Fruit fly (Drosophila melanogaster): ENCODE results near the gene CG17196.

DNA sequence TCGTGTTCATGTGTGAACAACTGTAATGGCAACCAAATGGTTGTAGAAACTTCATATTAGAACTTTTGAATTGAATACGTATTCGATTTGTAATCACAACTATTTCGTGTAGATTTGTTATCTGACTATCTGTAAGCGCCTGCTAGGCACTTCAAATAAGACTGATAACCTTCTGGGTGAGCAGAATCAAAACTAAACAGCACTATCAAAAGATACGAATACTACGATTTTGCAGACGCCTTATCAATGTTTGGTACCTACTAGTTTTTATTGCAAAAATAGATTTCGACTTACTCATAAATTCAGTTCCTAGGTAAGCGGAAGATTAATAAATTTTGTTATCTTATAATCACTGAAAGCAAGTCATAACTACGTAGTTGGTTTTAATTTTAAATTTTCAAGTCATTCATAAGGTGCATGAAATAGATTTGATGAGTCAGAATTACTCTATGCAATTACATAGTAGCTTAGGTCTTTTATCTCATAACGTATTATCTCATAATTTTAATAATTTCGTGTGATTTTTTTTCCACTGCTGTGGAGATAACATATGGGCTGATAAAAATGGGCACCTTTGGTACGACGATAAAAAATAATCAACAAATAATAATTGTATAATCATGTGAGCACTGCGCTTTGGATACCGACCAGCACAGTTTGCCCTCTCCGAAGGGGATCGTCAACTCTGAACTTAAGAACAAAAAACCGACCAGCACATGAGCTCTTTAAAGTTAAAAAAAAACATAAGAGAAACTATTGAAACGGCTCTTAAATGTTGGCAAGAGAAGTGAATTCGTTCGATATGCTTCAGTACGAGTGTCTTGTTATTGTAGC is 40.9 kb downstream of the CG17196 start:
- TF ChIP-seq psq (optimal IDR thresholded peaks at IDR 0.05): no peak
- no peak for TF ChIP-seq insv (optimal IDR thresholded peaks at IDR 0.05)
- TF ChIP-seq Sin3A (optimal IDR thresholded peaks at IDR 0.05): no peak
- TF ChIP-seq h (optimal IDR thresholded peaks at IDR 0.05): no peak
- no peak for TF ChIP-seq Myc (optimal IDR thresholded peaks at IDR 0.05)

All from Kc167 (cell line).